Fruit fly (Drosophila melanogaster) whole organism, embryonic: ENCODE results near the gene CSN3.

ENCODE experiments used
- ATbp ChIP-seq: fragments of 200-800 bp; sonication (Bioruptor generic); optimal IDR thresholded peaks from 2 replicates; lab custom pipeline; 2017; ENCODE audit warnings: missing biosample characterization, mild to moderate bottlenecking, missing genetic modification characterization, missing genetic modification reagents
- B-H2 ChIP-seq: fragments of 200-800 bp; sonication (Bioruptor generic); optimal IDR thresholded peaks from 2 replicates; lab custom pipeline; 2018; ENCODE audit warnings: missing biosample characterization, mild to moderate bottlenecking, missing genetic modification characterization
- CG11504 ChIP-seq: fragments of 200-800 bp; sonication (Bioruptor generic); optimal IDR thresholded peaks from 3 replicates; lab custom pipeline; 2019; ENCODE audit warnings: missing biosample characterization, mild to moderate bottlenecking, missing genetic modification characterization, moderate library complexity
- CG11696 ChIP-seq: fragments of 200-800 bp; sonication (Bioruptor generic); IDR thresholded peaks from 2 replicates; pipeline ENCODE4 v1.3.6; 2022; ENCODE audit warnings: missing biosample characterization, missing genetic modification characterization
- CG12219 ChIP-seq: fragments of 200-800 bp; sonication (Bioruptor generic); optimal IDR thresholded peaks from 3 replicates; lab custom pipeline; 2018; ENCODE audit warnings: missing biosample characterization, mild to moderate bottlenecking, missing genetic modification characterization
- CG12659 ChIP-seq: fragments of 200-800 bp; sonication (Bioruptor generic); optimal IDR thresholded peaks from 3 replicates; lab custom pipeline; 2017; ENCODE audit warnings: mild to moderate bottlenecking, missing biosample characterization, missing genetic modification reagents, missing genetic modification characterization
- CG15514 ChIP-seq: fragments of 200-800 bp; sonication (Bioruptor generic); optimal IDR thresholded peaks from 3 replicates; lab custom pipeline; 2017; ENCODE audit warnings: missing biosample characterization, missing genetic modification characterization, mild to moderate bottlenecking, moderate library complexity, missing genetic modification reagents
- CG17361 ChIP-seq: fragments of 200-800 bp; sonication (Bioruptor generic); IDR thresholded peaks from 3 replicates; pipeline ENCODE4 v1.3.6; 2022; ENCODE audit warnings: missing biosample characterization, missing genetic modification characterization
- CG18599 ChIP-seq: fragments of 200-800 bp; sonication (Bioruptor generic); optimal IDR thresholded peaks from 3 replicates; lab custom pipeline; 2017; ENCODE audit warnings: missing biosample characterization, missing genetic modification characterization, mild to moderate bottlenecking, moderate library complexity, missing genetic modification reagents
- CG2120 ChIP-seq: fragments of 200-800 bp; sonication (Bioruptor generic); optimal IDR thresholded peaks from 3 replicates; lab custom pipeline; 2016; ENCODE audit warnings: missing biosample characterization, missing genetic modification characterization
- CG3407 ChIP-seq: fragments of 200-800 bp; sonication (Bioruptor generic); optimal IDR thresholded peaks from 2 replicates; lab custom pipeline; 2018; ENCODE audit warnings: missing biosample characterization, mild to moderate bottlenecking, missing genetic modification characterization
- CG4424 ChIP-seq: fragments of 200-800 bp; sonication (Bioruptor generic); optimal IDR thresholded peaks from 3 replicates; lab custom pipeline; 2016; ENCODE audit warnings: missing biosample characterization, missing genetic modification characterization
- CG8089 ChIP-seq: fragments of 200-800 bp; sonication (Bioruptor generic); optimal IDR thresholded peaks from 3 replicates; lab custom pipeline; 2016; ENCODE audit warnings: missing biosample characterization, missing genetic modification characterization
- CG8388 ChIP-seq: fragments of 200-800 bp; sonication (Bioruptor generic); optimal IDR thresholded peaks from 2 replicates; lab custom pipeline; 2019; ENCODE audit warnings: missing biosample characterization, mild to moderate bottlenecking, missing genetic modification characterization, moderate library complexity
- CG8765 ChIP-seq: fragments of 200-800 bp; sonication (Bioruptor generic); IDR thresholded peaks from 2 replicates; pipeline ENCODE4 v1.3.6; 2022; ENCODE audit warnings: missing biosample characterization, missing genetic modification characterization
- CG8924 ChIP-seq: fragments of 200-800 bp; optimal IDR thresholded peaks from 3 replicates; lab custom pipeline; 2019; ENCODE audit warnings: missing biosample characterization, mild to moderate bottlenecking, missing genetic modification characterization, moderate library complexity
- CG9932 ChIP-seq: fragments of 200-800 bp; sonication (Bioruptor generic); IDR thresholded peaks from 2 replicates; pipeline ENCODE4 v1.3.6; 2022; ENCODE audit warnings: missing biosample characterization, missing genetic modification characterization
- D19B ChIP-seq: fragments of 200-800 bp; sonication (Bioruptor generic); optimal IDR thresholded peaks from 2 replicates; lab custom pipeline; 2017; ENCODE audit warnings: missing biosample characterization, mild to moderate bottlenecking, missing genetic modification characterization
- Fer1 ChIP-seq: fragments of 200-800 bp; sonication (Bioruptor generic); optimal IDR thresholded peaks from 2 replicates; lab custom pipeline; 2017; ENCODE audit warnings: missing biosample characterization, mild to moderate bottlenecking, missing genetic modification characterization
- HLHmδ ChIP-seq: fragments of 200-800 bp; sonication (Bioruptor generic); optimal IDR thresholded peaks from 2 replicates; lab custom pipeline; 2018; ENCODE audit warnings: missing biosample characterization, mild to moderate bottlenecking, missing genetic modification characterization, moderate library complexity
- Hmr ChIP-seq: fragments of 200-800 bp; sonication (Bioruptor generic); optimal IDR thresholded peaks from 3 replicates; lab custom pipeline; 2017; ENCODE audit warnings: mild to moderate bottlenecking, missing biosample characterization, missing genetic modification reagents, missing genetic modification characterization
- Hr3 ChIP-seq: fragments of 200-800 bp; sonication (Bioruptor generic); optimal IDR thresholded peaks from 3 replicates; lab custom pipeline; 2016; ENCODE audit warnings: missing biosample characterization, missing genetic modification characterization
- Lim3 ChIP-seq: fragments of 200-800 bp; sonication (Bioruptor generic); IDR thresholded peaks from 2 replicates; pipeline ENCODE4 v1.3.6; 2022; ENCODE audit warnings: missing biosample characterization, missing genetic modification characterization
- Med ChIP-seq: fragments of 200-800 bp; sonication (Bioruptor generic); peaks from one replicate; lab custom pipeline; 2016; ENCODE audit warnings: missing biosample characterization, missing genetic modification characterization, mild to moderate bottlenecking, inconsistent platforms, moderate library complexity
- Rx ChIP-seq: fragments of 200-800 bp; sonication (Bioruptor generic); IDR thresholded peaks from 2 replicates; pipeline ENCODE4 v1.3.6; 2022; ENCODE audit warnings: missing biosample characterization, missing genetic modification characterization
- Usf ChIP-seq: fragments of 200-800 bp; sonication (Bioruptor generic); optimal IDR thresholded peaks from 2 replicates; lab custom pipeline; 2017; ENCODE audit warnings: missing genotype, missing biosample characterization, missing genetic modification characterization
- Xrp1 ChIP-seq: fragments of 200-800 bp; sonication (Bioruptor generic); IDR thresholded peaks from 2 replicates; pipeline ENCODE4 v1.3.6; 2022; ENCODE audit warnings: missing biosample characterization, missing genetic modification characterization
- YL-1 ChIP-seq: fragments of 200-800 bp; sonication (Bioruptor generic); optimal IDR thresholded peaks from 3 replicates; lab custom pipeline; 2017; ENCODE audit warnings: missing biosample characterization, mild to moderate bottlenecking, missing genetic modification characterization
- aop ChIP-seq: fragments of 200-800 bp; sonication (Bioruptor generic); IDR thresholded peaks from 2 replicates; pipeline ENCODE4 v1.3.6; 2022; ENCODE audit warnings: missing biosample characterization, missing genetic modification characterization
- corto ChIP-seq: fragments of 200-800 bp; sonication (Bioruptor generic); optimal IDR thresholded peaks from 2 replicates; lab custom pipeline; 2016; ENCODE audit warnings: missing biosample characterization, mild to moderate bottlenecking, missing genetic modification characterization, moderate library complexity
- dysf ChIP-seq: fragments of 200-800 bp; sonication (Bioruptor generic); IDR thresholded peaks from 3 replicates; pipeline ENCODE4 v1.3.6; 2022; ENCODE audit warnings: missing biosample characterization, missing genetic modification characterization
- ems ChIP-seq: fragments of 200-800 bp; sonication (Bioruptor generic); optimal IDR thresholded peaks from 3 replicates; lab custom pipeline; 2016; ENCODE audit warnings: missing biosample characterization, missing genetic modification characterization
- fru ChIP-seq: fragments of >200 bp; optimal IDR thresholded peaks from 2 replicates; lab custom pipeline; 2017
- gem ChIP-seq: fragments of 200-800 bp; sonication (Bioruptor generic); optimal IDR thresholded peaks from 2 replicates; lab custom pipeline; 2019; ENCODE audit warnings: missing biosample characterization, mild to moderate bottlenecking, missing genetic modification characterization, moderate library complexity
- gfzf ChIP-seq: fragments of 200-800 bp; sonication (Bioruptor generic); optimal IDR thresholded peaks from 2 replicates; lab custom pipeline; 2016; ENCODE audit warnings: missing biosample characterization, mild to moderate bottlenecking, missing genetic modification characterization, moderate library complexity
- grn ChIP-seq: fragments of 200-800 bp; sonication (Bioruptor generic); optimal IDR thresholded peaks from 3 replicates; lab custom pipeline; 2017; ENCODE audit warnings: missing biosample characterization, missing genetic modification characterization
- h ChIP-seq: fragments of >200 bp; optimal IDR thresholded peaks from 2 replicates; lab custom pipeline; 2017
- kah ChIP-seq: fragments of 200-800 bp; sonication (Bioruptor generic); optimal IDR thresholded peaks from 2 replicates; lab custom pipeline; 2018; ENCODE audit warnings: missing biosample characterization, mild to moderate bottlenecking, missing genetic modification characterization
- klu ChIP-seq: fragments of 200-800 bp; sonication (Bioruptor generic); IDR thresholded peaks from 2 replicates; pipeline ENCODE4 v1.3.6; 2022; ENCODE audit warnings: missing biosample characterization, missing genetic modification characterization
- knrl ChIP-seq: fragments of 200-800 bp; sonication (Bioruptor generic); IDR thresholded peaks from 3 replicates; pipeline ENCODE4 v1.3.6; 2022; ENCODE audit warnings: missing biosample characterization, missing genetic modification characterization; ENCODE audit not compliant: partially characterized antibody
- lab ChIP-seq: fragments of 200-800 bp; sonication (Bioruptor generic); optimal IDR thresholded peaks from 3 replicates; lab custom pipeline; 2017; ENCODE audit warnings: missing biosample characterization, missing genetic modification characterization, mild to moderate bottlenecking, moderate library complexity, missing genetic modification reagents
- org-1 ChIP-seq: fragments of 200-800 bp; sonication (Bioruptor generic); optimal IDR thresholded peaks from 2 replicates; lab custom pipeline; 2017; ENCODE audit warnings: missing biosample characterization, missing genetic modification characterization
- pros ChIP-seq: fragments of 200-800 bp; sonication (Bioruptor generic); optimal IDR thresholded peaks from 3 replicates; lab custom pipeline; 2019; ENCODE audit warnings: missing biosample characterization, mild to moderate bottlenecking, missing genetic modification characterization, moderate library complexity
- row ChIP-seq: fragments of 200-800 bp; sonication (Bioruptor generic); IDR thresholded peaks from 3 replicates; pipeline ENCODE4 v1.3.6; 2022; ENCODE audit warnings: missing biosample characterization, missing genetic modification characterization
- sens ChIP-seq: fragments of 200-800 bp; sonication (Bioruptor generic); peaks from one replicate; lab custom pipeline; 2016; ENCODE audit warnings: missing biosample characterization, missing genetic modification characterization
- sens-2 ChIP-seq: fragments of 200-800 bp; sonication (Bioruptor generic); IDR thresholded peaks from 2 replicates; pipeline ENCODE4 v1.3.6; 2022; ENCODE audit warnings: missing biosample characterization, missing genetic modification characterization
- sqz ChIP-seq: fragments of 200-800 bp; sonication (Bioruptor generic); optimal IDR thresholded peaks from 3 replicates; lab custom pipeline; 2018; ENCODE audit warnings: missing biosample characterization, mild to moderate bottlenecking, missing genetic modification characterization
- stc ChIP-seq: fragments of 200-800 bp; sonication (Bioruptor generic); IDR thresholded peaks from 2 replicates; pipeline ENCODE4 v1.3.6; 2022; ENCODE audit warnings: missing biosample characterization, missing genetic modification characterization
- tgo ChIP-seq: fragments of 200-800 bp; sonication (Bioruptor generic); IDR thresholded peaks from 3 replicates; pipeline ENCODE4 v1.3.6; 2022; ENCODE audit warnings: missing biosample characterization, missing genetic modification characterization
- tx ChIP-seq: fragments of 200-800 bp; sonication (Bioruptor generic); optimal IDR thresholded peaks from 2 replicates; lab custom pipeline; 2016; ENCODE audit warnings: missing biosample characterization, missing genetic modification characterization
- vfl ChIP-seq: fragments of 200-800 bp; sonication (Bioruptor generic); optimal IDR thresholded peaks from 2 replicates; lab custom pipeline; 2016; ENCODE audit warnings: missing biosample characterization, missing genetic modification characterization
- yki ChIP-seq: fragments of >200 bp; optimal IDR thresholded peaks from 3 replicates; lab custom pipeline; 2018

CSN3 gene

DNA sequence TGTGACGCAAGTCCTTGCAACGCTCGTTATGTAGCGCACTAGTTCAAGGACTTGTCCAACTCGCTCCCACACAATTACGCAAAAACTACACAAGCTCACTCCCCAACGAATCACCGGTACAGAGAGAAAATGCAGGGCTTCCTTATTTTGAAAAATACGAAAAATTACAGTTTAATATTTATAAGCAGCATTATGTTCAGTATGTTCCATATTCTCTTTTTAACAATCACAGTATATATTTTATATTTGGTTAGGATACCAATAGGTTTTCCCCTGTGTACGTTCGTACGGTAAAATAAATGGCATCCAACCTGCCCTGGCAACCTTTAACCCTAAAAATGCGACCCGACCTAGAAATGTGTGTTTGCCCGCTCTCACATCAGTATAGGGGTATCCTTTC is 42.6 kb upstream of the CSN3 start (continued):
- TF ChIP-seq ems (GFP tag; lab: Kevin White, UChicago) = no peak
- peak; percentile 65 for TF ChIP-seq CG18599 (GFP tag; lab: Kevin White, UChicago)
- 0 out of 3 replicates have a peak, but pooled peaks have one; percentile 25 for TF ChIP-seq tgo (GFP tag; lab: Robert Waterston, UW)
- no peak for TF ChIP-seq fru (lab: Kevin White, UChicago)
- peak; percentile 29 for TF ChIP-seq CG11504 (tag; lab: Kevin White, UChicago)
- peak; percentile 23 for TF ChIP-seq gem
- TF ChIP-seq Hmr = peak; percentile 16
- TF ChIP-seq CG8388 (GFP tag; lab: Kevin White, UChicago) = no peak
- TF ChIP-seq Lim3 (GFP tag; lab: Robert Waterston, UW) = no peak
- no peak for TF ChIP-seq kah
- no peak for TF ChIP-seq HLHmδ
- no peak for TF ChIP-seq CG12659 (GFP tag; lab: Kevin White, UChicago)
- TF ChIP-seq CG8089 = no peak
- TF ChIP-seq dysf (GFP tag; lab: Robert Waterston, UW) = peak; percentile 27; the same call in 1 of the 3 replicates
- TF ChIP-seq Fer1 (GFP tag; lab: Kevin White, UChicago) = peak; percentile 39
- TF ChIP-seq CG4424 (GFP tag; lab: Kevin White, UChicago) = no peak
- no peak for TF ChIP-seq CG8765 (GFP tag; lab: Robert Waterston, UW)
- TF ChIP-seq CG15514 = peak; percentile 10
- 0 out of 2 replicates have a peak, but pooled peaks have one; percentile 39 for TF ChIP-seq CG9932 (GFP tag; lab: Robert Waterston, UW)

DNA sequence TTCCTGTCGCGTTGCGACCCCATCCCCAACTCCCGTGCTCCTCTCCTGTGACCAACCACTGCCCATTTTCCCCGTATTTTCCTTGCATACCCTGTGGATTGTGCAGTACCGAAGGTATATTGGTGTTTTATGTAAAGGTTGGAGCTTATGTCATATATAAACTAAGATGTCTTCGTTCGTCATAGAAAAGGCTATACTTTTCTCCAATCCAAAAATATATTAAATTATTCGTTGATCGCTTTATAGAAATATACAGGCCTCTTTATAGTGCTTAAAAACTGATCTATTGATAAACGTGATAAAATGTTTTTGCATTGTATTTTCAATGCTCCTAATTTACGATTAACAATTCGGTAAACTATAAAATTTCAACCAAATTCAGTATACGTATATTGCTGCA is 27.6 kb upstream of the CSN3 start:
- TF ChIP-seq sens-2 = no peak
- TF ChIP-seq CG3407 (GFP tag; lab: Kevin White, UChicago) = no peak
- peak; percentile 22 for TF ChIP-seq CG2120
- no peak for TF ChIP-seq Xrp1 (GFP tag; lab: Robert Waterston, UW)
- no peak for TF ChIP-seq B-H2
- TF ChIP-seq Usf (GFP tag; lab: Kevin White, UChicago) = no peak
- TF ChIP-seq Hmr = peak; percentile 17
- no peak for TF ChIP-seq Rx
- TF ChIP-seq ATbp (GFP tag; lab: Kevin White, UChicago) = no peak
- TF ChIP-seq yki (lab: Kevin White, UChicago) = no peak
- TF ChIP-seq corto (GFP tag; lab: Kevin White, UChicago) = no peak
- no peak for TF ChIP-seq sqz (GFP tag; lab: Kevin White, UChicago)
- no peak for TF ChIP-seq grn (GFP tag; lab: Kevin White, UChicago)
- no peak for TF ChIP-seq knrl (GFP tag; lab: Robert Waterston, UW)
- TF ChIP-seq stc = no peak
- no peak for TF ChIP-seq gfzf (GFP tag; lab: Kevin White, UChicago)
- no peak for TF ChIP-seq YL-1 (GFP tag; lab: Kevin White, UChicago)
- TF ChIP-seq D19B (GFP tag; lab: Kevin White, UChicago) = peak; percentile 65
- TF ChIP-seq Hr3 (GFP tag; lab: Kevin White, UChicago) = no peak
- TF ChIP-seq vfl (GFP tag; lab: Kevin White, UChicago) = no peak
- 0 out of 3 replicates have a peak, but pooled peaks have one; percentile 20 for TF ChIP-seq row
- TF ChIP-seq CG11696 (GFP tag; lab: Robert Waterston, UW) = no peak
- no peak for TF ChIP-seq CG8924 (tag; lab: Kevin White, UChicago)
- TF ChIP-seq CG12219 (GFP tag; lab: Kevin White, UChicago) = no peak
- TF ChIP-seq klu (GFP tag; lab: Robert Waterston, UW) = no peak
- no peak for TF ChIP-seq tx (GFP tag; lab: Kevin White, UChicago)
- TF ChIP-seq CG17361 (GFP tag; lab: Robert Waterston, UW) = no peak
- no peak for TF ChIP-seq pros (GFP tag; lab: Kevin White, UChicago)
- TF ChIP-seq gem = peak; percentile 20
- TF ChIP-seq org-1 (GFP tag; lab: Kevin White, UChicago) = no peak
- peak; percentile 60 for TF ChIP-seq sens (GFP tag; lab: Kevin White, UChicago)
- TF ChIP-seq h = no peak
- no peak for TF ChIP-seq Med
- TF ChIP-seq aop (GFP tag; lab: Robert Waterston, UW) = no peak
- peak; percentile 2 for TF ChIP-seq lab (GFP tag; lab: Kevin White, UChicago)
